Worm (Caenorhabditis elegans): ENCODE measurements around the gene tbc-13.

DNA sequence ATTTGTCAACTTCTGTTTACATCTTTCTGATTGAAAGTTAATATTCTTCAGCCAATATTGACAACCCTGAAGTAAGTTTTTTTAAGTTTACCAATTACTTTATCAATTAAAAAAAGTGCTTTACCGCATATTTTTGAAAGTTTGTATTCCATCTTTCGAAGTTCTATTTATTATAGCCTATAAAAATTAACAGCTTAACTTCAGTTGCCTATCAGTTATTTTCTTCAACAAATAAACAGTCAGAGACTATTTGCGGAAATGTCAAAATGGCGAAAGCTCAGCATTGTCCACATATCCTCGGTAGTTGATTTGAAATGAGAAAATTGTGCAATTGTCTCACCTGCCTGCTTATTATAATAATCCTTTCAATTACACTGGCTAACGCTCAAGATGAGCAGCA, 21.3 kb upstream of the tbc-13 start, which contains the start of gene T18D3.5:
- TF ChIP-seq lsy-2 (tag; optimal IDR thresholded peaks at IDR 0.05) (no peak), lin-13 (tag; optimal IDR thresholded peaks at IDR 0.05) (no peak), mep-1 (tag; optimal IDR thresholded peaks at IDR 0.05) (no peak), elt-3 (tag; optimal IDR thresholded peaks at IDR 0.05) (no peak), snpc-4 (tag; optimal IDR thresholded peaks at IDR 0.05) (no peak), nhr-28 (tag; optimal IDR thresholded peaks at IDR 0.05) (no peak), ztf-11 (tag; optimal IDR thresholded peaks at IDR 0.05) (no peak), ceh-39 (tag; optimal IDR thresholded peaks at IDR 0.05) (no peak), unc-39 (tag; optimal IDR thresholded peaks at IDR 0.05) (no peak), cnd-1 (tag; optimal IDR thresholded peaks at IDR 0.05) (no peak), bed-3 (GFP tag; optimal IDR thresholded peaks at IDR 0.05) (no peak), pha-4 (tag; optimal IDR thresholded peaks at IDR 0.05) (no peak), blmp-1 (tag; optimal IDR thresholded peaks at IDR 0.05) (no peak), nhr-12 (tag; optimal IDR thresholded peaks at IDR 0.05) (no peak)

Data from whole organism, mixed stage, embryonic.